Fruit fly (Drosophila melanogaster) whole organism, embryonic: ENCODE data around the gene CG13127.

ENCODE experiments used
- Abd-B ChIP-seq: fragments of 200-800 bp; sonication (Bioruptor generic); optimal IDR thresholded peaks from 2 replicates; lab custom pipeline; 2018; ENCODE audit warnings: missing biosample characterization, mild to moderate bottlenecking, missing genetic modification characterization, moderate library complexity
- Adf1 ChIP-seq: fragments of 200-800 bp; sonication (Bioruptor generic); IDR thresholded peaks from 2 replicates; pipeline ENCODE4 v1.3.6; 2022; ENCODE audit warnings: missing biosample characterization, missing genetic modification characterization
- Atf-2 ChIP-seq: fragments of 200-800 bp; sonication (Bioruptor generic); optimal IDR thresholded peaks from 2 replicates; lab custom pipeline; 2016; ENCODE audit warnings: missing biosample characterization, missing genetic modification characterization
- Blimp-1 ChIP-seq: fragments of 200-800 bp; sonication (Bioruptor generic); optimal IDR thresholded peaks from 3 replicates; lab custom pipeline; 2018; ENCODE audit warnings: missing biosample characterization, missing genetic modification characterization, mild to moderate bottlenecking, moderate library complexity, missing genetic modification reagents
- CG13624 ChIP-seq: fragments of 200-800 bp; sonication (Bioruptor generic); optimal IDR thresholded peaks from 2 replicates; lab custom pipeline; 2016; ENCODE audit warnings: missing biosample characterization, missing genetic modification characterization
- CG15601 ChIP-seq: fragments of 200-800 bp; sonication (Bioruptor generic); optimal IDR thresholded peaks from 3 replicates; lab custom pipeline; 2019; ENCODE audit warnings: missing biosample characterization, mild to moderate bottlenecking, missing genetic modification characterization, moderate library complexity
- CG2116 ChIP-seq: fragments of 200-800 bp; sonication (Bioruptor generic); optimal IDR thresholded peaks from 3 replicates; lab custom pipeline; 2018; ENCODE audit warnings: missing biosample characterization, mild to moderate bottlenecking, missing genetic modification characterization
- CG3065 ChIP-seq: fragments of 200-800 bp; sonication (Bioruptor generic); optimal IDR thresholded peaks from 2 replicates; lab custom pipeline; 2016; ENCODE audit warnings: missing biosample characterization, missing genetic modification characterization
- CG32767 ChIP-seq: fragments of 200-800 bp; sonication (Bioruptor generic); IDR thresholded peaks from 2 replicates; pipeline ENCODE4 v1.3.6; 2022; ENCODE audit warnings: missing biosample characterization, missing genetic modification characterization
- CG33213 ChIP-seq: fragments of 200-800 bp; sonication (Bioruptor generic); optimal IDR thresholded peaks from 3 replicates; lab custom pipeline; 2016; ENCODE audit warnings: missing biosample characterization, missing genetic modification characterization
- CG34224 ChIP-seq: fragments of 200-800 bp; sonication (Bioruptor generic); IDR thresholded peaks from 3 replicates; pipeline ENCODE4 v1.3.6; 2022; ENCODE audit warnings: missing biosample characterization, missing genetic modification characterization; ENCODE audit not compliant: partially characterized antibody
- CG3847 ChIP-seq: fragments of 200-800 bp; sonication (Bioruptor generic); IDR thresholded peaks from 2 replicates; pipeline ENCODE4 v1.3.6; 2022; ENCODE audit warnings: missing biosample characterization, missing genetic modification characterization
- CG4328 ChIP-seq: fragments of 200-800 bp; sonication (Bioruptor generic); optimal IDR thresholded peaks from 3 replicates; lab custom pipeline; 2017; ENCODE audit warnings: missing biosample characterization, missing genetic modification reagents, missing genetic modification characterization
- CG5245 ChIP-seq: fragments of 200-800 bp; sonication (Bioruptor generic); optimal IDR thresholded peaks from 3 replicates; lab custom pipeline; 2016; ENCODE audit warnings: missing biosample characterization, missing genetic modification characterization
- CG6689 ChIP-seq: fragments of 200-800 bp; sonication (Bioruptor generic); IDR thresholded peaks from 2 replicates; pipeline ENCODE4 v1.3.6; 2022; ENCODE audit warnings: missing biosample characterization, missing genetic modification characterization
- CG6791 ChIP-seq: fragments of 200-800 bp; sonication (Bioruptor generic); IDR thresholded peaks from 3 replicates; pipeline ENCODE4 v1.3.6; 2022; ENCODE audit warnings: missing biosample characterization, missing genetic modification characterization; ENCODE audit not compliant: partially characterized antibody
- CG8290 ChIP-seq, 3 experiments: fragments of 200-800 bp; sonication (Bioruptor generic); optimal IDR thresholded peaks; 2 replicates each; lab custom pipeline; 2016 to 2019; ENCODE audit warnings: missing biosample characterization in 3 of 3, missing genetic modification characterization in 3 of 3, mild to moderate bottlenecking in 2 of 3, moderate library complexity in 1 of 3
- CG9817 ChIP-seq: fragments of 200-800 bp; sonication (Bioruptor generic); optimal IDR thresholded peaks from 2 replicates; lab custom pipeline; 2018; ENCODE audit warnings: missing biosample characterization, mild to moderate bottlenecking, missing genetic modification characterization, moderate library complexity
- Dek ChIP-seq: fragments of 200-800 bp; sonication (Bioruptor generic); optimal IDR thresholded peaks from 3 replicates; lab custom pipeline; 2019; ENCODE audit warnings: missing biosample characterization, mild to moderate bottlenecking, missing genetic modification characterization, moderate library complexity
- Dll ChIP-seq: fragments of 200-800 bp; sonication (Bioruptor generic); IDR thresholded peaks from 4 replicates; pipeline ENCODE4 v1.3.6; 2022; ENCODE audit warnings: missing biosample characterization, missing genetic modification characterization; ENCODE audit not compliant: partially characterized antibody
- Dp ChIP-seq: fragments of 200-800 bp; sonication (Bioruptor generic); optimal IDR thresholded peaks from 2 replicates; lab custom pipeline; 2018; ENCODE audit warnings: missing biosample characterization, mild to moderate bottlenecking, missing genetic modification characterization, moderate library complexity
- Drgx ChIP-seq: fragments of 200-800 bp; sonication (Bioruptor generic); IDR thresholded peaks from 2 replicates; pipeline ENCODE4 v1.3.6; 2022; ENCODE audit warnings: missing biosample characterization, missing genetic modification characterization
- E2f2 ChIP-seq: fragments of 200-800 bp; sonication (Bioruptor generic); IDR thresholded peaks from 2 replicates; pipeline ENCODE4 v1.3.6; 2022; ENCODE audit warnings: missing biosample characterization, missing genetic modification characterization
- Fer1 ChIP-seq: fragments of 200-800 bp; sonication (Bioruptor generic); optimal IDR thresholded peaks from 2 replicates; lab custom pipeline; 2017; ENCODE audit warnings: missing biosample characterization, mild to moderate bottlenecking, missing genetic modification characterization
- Med ChIP-seq: fragments of 200-800 bp; sonication (Bioruptor generic); peaks from one replicate; lab custom pipeline; 2016; ENCODE audit warnings: missing biosample characterization, missing genetic modification characterization, mild to moderate bottlenecking, inconsistent platforms, moderate library complexity
- Scr ChIP-seq: fragments of 200-800 bp; sonication (Bioruptor generic); IDR thresholded peaks from 2 replicates; pipeline ENCODE4 v1.3.6; 2022; ENCODE audit warnings: missing biosample characterization, missing genetic modification characterization; ENCODE audit not compliant: partially characterized antibody
- Sry-β ChIP-seq: fragments of 200-800 bp; sonication (Bioruptor generic); optimal IDR thresholded peaks from 2 replicates; lab custom pipeline; 2018; ENCODE audit warnings: missing biosample characterization, mild to moderate bottlenecking, missing genetic modification characterization, moderate library complexity
- YL-1 ChIP-seq: fragments of 200-800 bp; sonication (Bioruptor generic); optimal IDR thresholded peaks from 3 replicates; lab custom pipeline; 2017; ENCODE audit warnings: missing biosample characterization, mild to moderate bottlenecking, missing genetic modification characterization
- abd-A ChIP-seq: fragments of 200-800 bp; sonication (Bioruptor generic); optimal IDR thresholded peaks from 3 replicates; lab custom pipeline; 2019; ENCODE audit warnings: missing biosample characterization, mild to moderate bottlenecking, missing genetic modification characterization, moderate library complexity
- ato ChIP-seq: fragments of 200-800 bp; sonication (Bioruptor generic); IDR thresholded peaks from 2 replicates; pipeline ENCODE4 v1.3.6; 2022; ENCODE audit warnings: missing biosample characterization, missing genetic modification characterization; ENCODE audit not compliant: partially characterized antibody
- bbx ChIP-seq: fragments of 200-800 bp; sonication (Bioruptor generic); IDR thresholded peaks from 2 replicates; pipeline ENCODE4 v1.3.6; 2022; ENCODE audit warnings: missing biosample characterization, missing genetic modification characterization; ENCODE audit not compliant: partially characterized antibody
- btn ChIP-seq: fragments of 200-800 bp; sonication (Bioruptor generic); optimal IDR thresholded peaks from 2 replicates; lab custom pipeline; 2016; ENCODE audit warnings: missing biosample characterization, missing genetic modification characterization
- gcm2 ChIP-seq: fragments of 200-800 bp; sonication (Bioruptor generic); optimal IDR thresholded peaks from 2 replicates; lab custom pipeline; 2016; ENCODE audit warnings: missing biosample characterization, missing genetic modification characterization
- gfzf ChIP-seq: fragments of 200-800 bp; sonication (Bioruptor generic); optimal IDR thresholded peaks from 2 replicates; lab custom pipeline; 2016; ENCODE audit warnings: missing biosample characterization, mild to moderate bottlenecking, missing genetic modification characterization, moderate library complexity
- grau ChIP-seq: fragments of 200-800 bp; optimal IDR thresholded peaks from 3 replicates; lab custom pipeline; 2019; ENCODE audit warnings: missing biosample characterization, mild to moderate bottlenecking, missing genetic modification characterization, moderate library complexity
- gro ChIP-seq: fragments of 200-800 bp; sonication (Bioruptor generic); optimal IDR thresholded peaks from 2 replicates; lab custom pipeline; 2016; ENCODE audit warnings: missing biosample characterization, missing genetic modification characterization
- hb ChIP-seq: fragments of 200-800 bp; sonication (Bioruptor generic); IDR thresholded peaks from 3 replicates; pipeline ENCODE4 v1.3.6; 2022; ENCODE audit warnings: missing biosample characterization, missing genetic modification characterization; ENCODE audit not compliant: partially characterized antibody
- insv ChIP-seq, 2 experiments: fragments of 200-800 bp; sonication (Bioruptor generic); optimal IDR thresholded peaks; 3 replicates each; lab custom pipeline; 2016 to 2018; ENCODE audit warnings: missing biosample characterization in 2 of 2, missing genetic modification characterization in 2 of 2
- nerfin-1 ChIP-seq: fragments of 200-800 bp; sonication (Bioruptor generic); optimal IDR thresholded peaks from 3 replicates; lab custom pipeline; 2019; ENCODE audit warnings: missing biosample characterization, mild to moderate bottlenecking, missing genetic modification characterization, moderate library complexity
- nom ChIP-seq: fragments of 200-800 bp; sonication (Bioruptor generic); optimal IDR thresholded peaks from 2 replicates; lab custom pipeline; 2017; ENCODE audit warnings: missing biosample characterization, missing genetic modification characterization, mild to moderate bottlenecking, moderate library complexity, missing genetic modification reagents
- odd ChIP-seq: fragments of 200-800 bp; sonication (Bioruptor generic); optimal IDR thresholded peaks from 2 replicates; lab custom pipeline; 2017; ENCODE audit warnings: missing biosample characterization, mild to moderate bottlenecking, missing genetic modification characterization
- p53 ChIP-seq: fragments of 200-800 bp; sonication (Bioruptor generic); optimal IDR thresholded peaks from 2 replicates; lab custom pipeline; 2016; ENCODE audit warnings: missing biosample characterization, missing genetic modification characterization
- psq ChIP-seq: fragments of 200-800 bp; sonication (Bioruptor generic); optimal IDR thresholded peaks from 2 replicates; lab custom pipeline; 2017; ENCODE audit warnings: missing biosample characterization, missing genetic modification characterization
- pum ChIP-seq: fragments of 200-800 bp; sonication (Bioruptor generic); optimal IDR thresholded peaks from 2 replicates; lab custom pipeline; 2016; ENCODE audit warnings: missing biosample characterization, missing genetic modification characterization
- row ChIP-seq: fragments of 200-800 bp; sonication (Bioruptor generic); IDR thresholded peaks from 3 replicates; pipeline ENCODE4 v1.3.6; 2022; ENCODE audit warnings: missing biosample characterization, missing genetic modification characterization
- sens ChIP-seq: fragments of 200-800 bp; sonication (Bioruptor generic); peaks from one replicate; lab custom pipeline; 2016; ENCODE audit warnings: missing biosample characterization, missing genetic modification characterization
- tup ChIP-seq: fragments of 200-800 bp; sonication (Bioruptor generic); optimal IDR thresholded peaks from 2 replicates; lab custom pipeline; 2016; ENCODE audit warnings: missing biosample characterization, mild to moderate bottlenecking, missing genetic modification characterization, moderate library complexity
- vfl ChIP-seq: fragments of 200-800 bp; sonication (Bioruptor generic); optimal IDR thresholded peaks from 2 replicates; lab custom pipeline; 2016; ENCODE audit warnings: missing biosample characterization, missing genetic modification characterization
- zen2 ChIP-seq: fragments of 200-800 bp; sonication (Bioruptor generic); IDR thresholded peaks from 3 replicates; pipeline ENCODE4 v1.3.6; 2022; ENCODE audit warnings: missing biosample characterization, missing genetic modification characterization; ENCODE audit not compliant: partially characterized antibody

Gene CG13127

dm6 chr2L:10009293-10009695, 17.2 kb upstream of the CG13127 start, which contains the start of gene Trp1 (continued):
- TF ChIP-seq nom (GFP tag; lab: Kevin White, UChicago): peak; percentile 62
- TF ChIP-seq nerfin-1: peak; percentile 55
- TF ChIP-seq gfzf (GFP tag; lab: Kevin White, UChicago): no peak
- peak; percentile 97 for TF ChIP-seq CG6791 (GFP tag; lab: Robert Waterston, UW)
- no peak for TF ChIP-seq Blimp-1
- peak; percentile 57 for TF ChIP-seq abd-A (tag; lab: Kevin White, UChicago)
- TF ChIP-seq CG34224 (GFP tag; lab: Robert Waterston, UW): peak; percentile 90
- TF ChIP-seq Fer1 (GFP tag; lab: Kevin White, UChicago): no peak
- TF ChIP-seq CG2116 (GFP tag; lab: Kevin White, UChicago): peak; percentile 48
- TF ChIP-seq grau (tag; lab: Kevin White, UChicago): peak; percentile 3
- TF ChIP-seq p53: no peak
- no peak for TF ChIP-seq psq (GFP tag; lab: Kevin White, UChicago)
- TF ChIP-seq Sry-β (GFP tag; lab: Kevin White, UChicago): no peak
- TF ChIP-seq CG6689 (GFP tag; lab: Robert Waterston, UW): no peak
- TF ChIP-seq gro (GFP tag; lab: Kevin White, UChicago): no peak
- TF ChIP-seq CG4328 (GFP tag; lab: Kevin White, UChicago): no peak
- peak; percentile 76 for TF ChIP-seq sens
- TF ChIP-seq Atf-2 (GFP tag; lab: Kevin White, UChicago): no peak
- TF ChIP-seq CG9817 (tag; lab: Kevin White, UChicago): no peak
- TF ChIP-seq Dp: peak; percentile 36
- TF ChIP-seq CG32767 (GFP tag; lab: Robert Waterston, UW): no peak
- TF ChIP-seq pum (GFP tag; lab: Kevin White, UChicago): no peak
- peak; percentile 90; the same call in 2 of the 3 replicates for TF ChIP-seq zen2 (GFP tag; lab: Robert Waterston, UW)
- TF ChIP-seq CG33213 (GFP tag; lab: Kevin White, UChicago): no peak
- peak; percentile 45 for TF ChIP-seq Abd-B (GFP tag; lab: Kevin White, UChicago)
- peak; percentile 21; the same call in 1 of the 2 replicates for TF ChIP-seq Drgx (GFP tag; lab: Robert Waterston, UW)
- TF ChIP-seq Med (GFP tag; lab: Kevin White, UChicago): peak; percentile 76
- TF ChIP-seq Dek (tag; lab: Kevin White, UChicago): peak; percentile 9
- TF ChIP-seq E2f2 (GFP tag; lab: Robert Waterston, UW): peak; percentile 18
- no peak for TF ChIP-seq CG3847
- TF ChIP-seq CG13624 (GFP tag; lab: Kevin White, UChicago): peak; percentile 9
- peak; percentile 92 for TF ChIP-seq Dll (GFP tag; lab: Robert Waterston, UW)
- peak; percentile 94 for TF ChIP-seq Scr (GFP tag; lab: Robert Waterston, UW)
- no peak for TF ChIP-seq gcm2
- TF ChIP-seq vfl (GFP tag; lab: Kevin White, UChicago): no peak
- no peak for TF ChIP-seq btn
- TF ChIP-seq row (GFP tag; lab: Robert Waterston, UW): peak; percentile 69
- TF ChIP-seq CG8290 (GFP tag; optimal IDR thresholded peaks at IDR 0.05; lab: Kevin White, UChicago): no peak
- TF ChIP-seq CG8290 (tag; optimal IDR thresholded peaks at IDR 0.05; lab: Kevin White, UChicago): peak in 1 of 2 experiments; percentile 33
- TF ChIP-seq bbx (GFP tag; lab: Robert Waterston, UW): peak; percentile 98
- TF ChIP-seq Adf1: no peak
- peak; percentile 91 for TF ChIP-seq hb (GFP tag; lab: Robert Waterston, UW)
- TF ChIP-seq odd (GFP tag; lab: Kevin White, UChicago): no peak
- TF ChIP-seq CG15601: no peak
- TF ChIP-seq CG5245 (GFP tag; lab: Kevin White, UChicago): no peak
- TF ChIP-seq CG3065: no peak
- TF ChIP-seq tup (GFP tag; lab: Kevin White, UChicago): no peak
- peak; percentile 73 for TF ChIP-seq YL-1 (GFP tag; lab: Kevin White, UChicago)
- peak; percentile 90 for TF ChIP-seq ato (GFP tag; lab: Robert Waterston, UW)
- peak in 1 of 2 experiments; percentile 64 for TF ChIP-seq insv (GFP tag; optimal IDR thresholded peaks at IDR 0.05; lab: Kevin White, UChicago)
